Fruit fly (Drosophila melanogaster): ENCODE measurements around the gene CG1924.
A peak's percentile ranks its signal among the peaks of the same experiment; 100 is the strongest.

Gene CG1924

DNA sequence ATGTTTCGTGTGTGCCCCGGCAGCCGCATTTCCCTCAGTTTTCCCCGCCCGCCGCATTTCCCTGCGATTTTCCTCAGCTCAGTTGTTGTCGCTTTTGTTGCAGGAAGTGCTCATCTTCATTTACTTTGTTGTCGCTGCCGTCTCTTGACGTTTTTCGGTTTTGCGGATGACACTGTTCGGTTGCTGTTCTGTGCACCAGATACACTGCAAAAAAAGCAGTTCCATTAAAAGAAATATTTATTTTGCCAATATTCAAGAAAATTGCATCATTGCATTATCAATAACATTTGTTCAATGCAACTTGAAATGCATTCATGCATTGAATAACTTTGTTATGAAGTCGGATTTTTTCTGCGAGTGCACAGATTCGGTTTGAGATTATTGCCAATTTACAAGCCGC, 39.1 kb upstream of the CG1924 start (continued):
- no peak for TF ChIP-seq Eip93F (GFP tag; optimal IDR thresholded peaks at IDR 0.05)
- peak; percentile 88 for TF ChIP-seq Gug (GFP tag; IDR thresholded peaks at IDR 0.05)
- peak; percentile 64 for TF ChIP-seq Eip75B (GFP tag; optimal IDR thresholded peaks at IDR 0.05)
- TF ChIP-seq acj6 (GFP tag; optimal IDR thresholded peaks at IDR 0.05) = peak; percentile 59
- peak; percentile 50 for TF ChIP-seq Ets21C (GFP tag; optimal IDR thresholded peaks at IDR 0.05)
- peak; percentile 33 for TF ChIP-seq CG16779 (tag; optimal IDR thresholded peaks at IDR 0.05)
- peak; percentile 77 for TF ChIP-seq dac (GFP tag; optimal IDR thresholded peaks at IDR 0.05)
- TF ChIP-seq CG4318 (GFP tag; optimal IDR thresholded peaks at IDR 0.05) = peak; percentile 77
- no peak for TF ChIP-seq Hr38 (GFP tag; optimal IDR thresholded peaks at IDR 0.05)
- TF ChIP-seq lz (GFP tag; optimal IDR thresholded peaks at IDR 0.05) = peak; percentile 65
- TF ChIP-seq CG6276 (GFP tag; optimal IDR thresholded peaks at IDR 0.05) = peak; percentile 81
- TF ChIP-seq ss (GFP tag; optimal IDR thresholded peaks at IDR 0.05) = no peak

dm6 chrX:12212766-12213165, 34.3 kb upstream of the CG1924 start:
- no peak for TF ChIP-seq lz (GFP tag; optimal IDR thresholded peaks at IDR 0.05)
- TF ChIP-seq CG6854 (GFP tag; optimal IDR thresholded peaks at IDR 0.05) = no peak
- no peak for TF ChIP-seq Sox102F (GFP tag; optimal IDR thresholded peaks at IDR 0.05)
- TF ChIP-seq CG6276 (GFP tag; optimal IDR thresholded peaks at IDR 0.05) = no peak
- TF ChIP-seq Met (GFP tag; optimal IDR thresholded peaks at IDR 0.05) = no peak
- no peak for TF ChIP-seq CG6163 (GFP tag; IDR thresholded peaks at IDR 0.05)
- no peak for TF ChIP-seq CG8319 (GFP tag; optimal IDR thresholded peaks at IDR 0.05)
- no peak for TF ChIP-seq CG11762 (GFP tag; optimal IDR thresholded peaks at IDR 0.05; ENCODE audit: insufficient read depth)
- TF ChIP-seq Gug (GFP tag; IDR thresholded peaks at IDR 0.05) = no peak
- TF ChIP-seq CG10631 (GFP tag; optimal IDR thresholded peaks at IDR 0.05) = no peak
- TF ChIP-seq CG31627 (GFP tag; optimal IDR thresholded peaks at IDR 0.05) = no peak
- no peak for TF ChIP-seq salr (GFP tag; optimal IDR thresholded peaks at IDR 0.05)
- TF ChIP-seq CG8119 (GFP tag; IDR thresholded peaks at IDR 0.05) = no peak
- TF ChIP-seq Sox15 (GFP tag; optimal IDR thresholded peaks at IDR 0.05) = no peak
- TF ChIP-seq CG3919 (GFP tag; optimal IDR thresholded peaks at IDR 0.05) = no peak

dm6 chrX:12207595-12207994, 29.2 kb upstream of the CG1924 start:
- TF ChIP-seq CG11294 (GFP tag; IDR thresholded peaks at IDR 0.05) = no peak
- TF ChIP-seq spab (GFP tag; optimal IDR thresholded peaks at IDR 0.05) = peak; percentile 21
- TF ChIP-seq Hr38 (GFP tag; optimal IDR thresholded peaks at IDR 0.05) = no peak
- TF ChIP-seq Eip78C (GFP tag) = peak; percentile 73
- TF ChIP-seq achi (GFP tag; optimal IDR thresholded peaks at IDR 0.05) = peak; percentile 9
- peak; percentile 30 for TF ChIP-seq CG6808 (GFP tag; optimal IDR thresholded peaks at IDR 0.05)
- no peak for TF ChIP-seq CG7368 (GFP tag; optimal IDR thresholded peaks at IDR 0.05)
- peak; percentile 5 for TF ChIP-seq CG3919 (GFP tag; optimal IDR thresholded peaks at IDR 0.05)
- TF ChIP-seq CG15336 (GFP tag; IDR thresholded peaks at IDR 0.05) = no peak
- peak in 1 of 2 experiments; percentile 9 for TF ChIP-seq salr (GFP tag; optimal IDR thresholded peaks at IDR 0.05)
- peak; percentile 19 for TF ChIP-seq CG4318 (GFP tag; optimal IDR thresholded peaks at IDR 0.05)
- peak; percentile 0 for TF ChIP-seq OdsH (GFP tag; optimal IDR thresholded peaks at IDR 0.05)
- peak; percentile 54 for TF ChIP-seq CG32006 (GFP tag; optimal IDR thresholded peaks at IDR 0.05)
- TF ChIP-seq Ets96B (tag; optimal IDR thresholded peaks at IDR 0.05) = peak; percentile 7
- no peak for TF ChIP-seq dac (GFP tag; optimal IDR thresholded peaks at IDR 0.05)
- TF ChIP-seq Met (GFP tag; optimal IDR thresholded peaks at IDR 0.05) = peak; percentile 21
- peak; percentile 43 for TF ChIP-seq CG10631 (GFP tag; optimal IDR thresholded peaks at IDR 0.05)
- peak; percentile 9 for TF ChIP-seq pdm3 (GFP tag; optimal IDR thresholded peaks at IDR 0.05)
- no peak for TF ChIP-seq Eip93F (GFP tag; optimal IDR thresholded peaks at IDR 0.05)
- TF ChIP-seq dsx (GFP tag; optimal IDR thresholded peaks at IDR 0.05; ENCODE audit: poor library complexity, severe bottlenecking) = peak; percentile 42
- TF ChIP-seq CG10669 (GFP tag; optimal IDR thresholded peaks at IDR 0.05) = peak; percentile 20
- TF ChIP-seq CG3032 (tag; optimal IDR thresholded peaks at IDR 0.05) = peak; percentile 18
- TF ChIP-seq Sox102F (GFP tag; optimal IDR thresholded peaks at IDR 0.05) = no peak
- TF ChIP-seq topi (GFP tag; optimal IDR thresholded peaks at IDR 0.05) = no peak

Measured in whole organism, prepupa.